Fruit fly (Drosophila melanogaster) whole organism, wandering third instar larva: ENCODE results near the gene CG42538.

Experiments used
- Abd-B ChIP-seq: fragments of >200 bp; optimal IDR thresholded peaks from 2 replicates; lab custom pipeline; 2017; ENCODE audit warnings: missing biosample characterization, missing genetic modification characterization
- CG32264 ChIP-seq: fragments of 200-800 bp; sonication (Bioruptor generic); optimal IDR thresholded peaks from 2 replicates; lab custom pipeline; 2016; ENCODE audit warnings: missing biosample characterization, missing genetic modification characterization
- CG9705 ChIP-seq: fragments of 200-800 bp; sonication (Bioruptor generic); optimal IDR thresholded peaks from 2 replicates; lab custom pipeline; 2018; ENCODE audit warnings: missing biosample characterization, mild to moderate bottlenecking, missing genetic modification characterization
- CrebA ChIP-seq: fragments of 200-800 bp; sonication (Bioruptor generic); optimal IDR thresholded peaks from 2 replicates; lab custom pipeline; 2016; ENCODE audit warnings: missing biosample characterization, mild to moderate bottlenecking, missing genetic modification characterization, borderline replicate concordance
- Dfd ChIP-seq: fragments of >200 bp; optimal IDR thresholded peaks from 2 replicates; lab custom pipeline; 2017; ENCODE audit warnings: missing biosample characterization, missing genetic modification characterization
- Dif ChIP-seq: fragments of 200-275, 200-300 bp; sonication (Bioruptor generic); optimal IDR thresholded peaks from 2 replicates; lab custom pipeline; 2018; ENCODE audit warnings: missing biosample characterization, missing genetic modification characterization; ENCODE audit not compliant: partially characterized antibody
- GATAd ChIP-seq: sonication (Bioruptor generic); optimal IDR thresholded peaks from 2 replicates; lab custom pipeline; 2016; ENCODE audit warnings: missing biosample characterization, missing genetic modification characterization
- HLH106 ChIP-seq: fragments of 200-800 bp; optimal IDR thresholded peaks from 3 replicates; lab custom pipeline; 2019; ENCODE audit warnings: missing biosample characterization, mild to moderate bottlenecking, missing genetic modification characterization, moderate library complexity
- Hnf4 ChIP-seq: fragments of 200-800 bp; sonication (Bioruptor generic); optimal IDR thresholded peaks from 2 replicates; lab custom pipeline; 2016; ENCODE audit warnings: missing biosample characterization, mild to moderate bottlenecking, missing genetic modification characterization
- Hr78 ChIP-seq: fragments of >200 bp; optimal IDR thresholded peaks from 2 replicates; lab custom pipeline; 2017; ENCODE audit warnings: missing biosample characterization, missing genetic modification characterization
- Hr83 ChIP-seq: fragments of 200-300 bp; sonication (Bioruptor generic); optimal IDR thresholded peaks from 2 replicates; lab custom pipeline; 2016; ENCODE audit warnings: missing biosample characterization, mild to moderate bottlenecking, missing genetic modification characterization, moderate library complexity; ENCODE audit not compliant: poor library complexity, severe bottlenecking
- Jra ChIP-seq: sonication (Bioruptor generic); optimal IDR thresholded peaks from 2 replicates; lab custom pipeline; 2016; ENCODE audit warnings: missing biosample characterization, missing genetic modification characterization
- Mio ChIP-seq: sonication (Bioruptor generic); optimal IDR thresholded peaks from 2 replicates; lab custom pipeline; 2016; ENCODE audit warnings: missing biosample characterization, missing genetic modification characterization
- Myc ChIP-seq: fragments of >200 bp; optimal IDR thresholded peaks from 2 replicates; lab custom pipeline; 2017
- N ChIP-seq: fragments of >200 bp; optimal IDR thresholded peaks from 2 replicates; lab custom pipeline; 2018; ENCODE audit warnings: missing biosample characterization, missing external identifiers, missing genetic modification characterization
- OdsH ChIP-seq: fragments of 200-800 bp; sonication (Bioruptor generic); optimal IDR thresholded peaks from 2 replicates; lab custom pipeline; 2016; ENCODE audit warnings: missing biosample characterization, mild to moderate bottlenecking, missing genetic modification characterization
- Rel ChIP-seq, 2 experiments: fragments of 200-800 bp; sonication (Bioruptor generic) in 1 of 2; optimal IDR thresholded peaks; 2 replicates in 1 of 2; 3 replicates in 1 of 2; lab custom pipeline; 2016 to 2019; ENCODE audit warnings: mild to moderate bottlenecking in 2 of 2, missing biosample characterization in 2 of 2, missing genetic modification characterization in 2 of 2, moderate library complexity in 1 of 2
- Sp1 ChIP-seq: fragments of 200-800 bp; sonication (Bioruptor generic); optimal IDR thresholded peaks from 3 replicates; lab custom pipeline; 2019; ENCODE audit warnings: missing biosample characterization, mild to moderate bottlenecking, missing genetic modification characterization, moderate library complexity
- Vsx2 ChIP-seq: fragments of 200-300, 225-300 bp; sonication (Bioruptor generic); optimal IDR thresholded peaks from 2 replicates; lab custom pipeline; 2018; ENCODE audit warnings: missing biosample characterization, missing genetic modification characterization; ENCODE audit not compliant: partially characterized antibody
- br ChIP-seq: fragments of 200-800 bp; sonication (Bioruptor generic); optimal IDR thresholded peaks from 2 replicates; lab custom pipeline; 2016; ENCODE audit warnings: missing biosample characterization, missing genetic modification characterization
- brk ChIP-seq: fragments of 200-800 bp; sonication (Bioruptor generic); optimal IDR thresholded peaks from 2 replicates; lab custom pipeline; 2016; ENCODE audit warnings: missing biosample characterization, mild to moderate bottlenecking, missing genetic modification characterization
- dl ChIP-seq, 2 experiments: fragments of 175-275, 200-275 bp in 1 of 2; fragments of 200-275 bp in 1 of 2; sonication (Bioruptor generic); optimal IDR thresholded peaks; lab custom pipeline; 2018; ENCODE audit warnings: mild to moderate bottlenecking in 2 of 2, missing biosample characterization in 2 of 2, missing genetic modification characterization in 2 of 2, moderate library complexity in 2 of 2; ENCODE audit not compliant: partially characterized antibody in 2 of 2, insufficient read depth in 1 of 2
- dmrt93B ChIP-seq: fragments of 200-800 bp; sonication (Bioruptor generic); optimal IDR thresholded peaks from 2 replicates; lab custom pipeline; 2018; ENCODE audit warnings: missing biosample characterization, mild to moderate bottlenecking, missing genetic modification characterization
- dsf ChIP-seq: sonication (Bioruptor generic); optimal IDR thresholded peaks from 2 replicates; lab custom pipeline; 2016; ENCODE audit warnings: missing biosample characterization, missing genetic modification characterization, borderline replicate concordance
- ey ChIP-seq: fragments of 200-800 bp; sonication (Bioruptor generic); optimal IDR thresholded peaks from 2 replicates; lab custom pipeline; 2016; ENCODE audit warnings: missing biosample characterization, missing genetic modification characterization
- foxo ChIP-seq, 2 experiments: fragments of 200-800 bp; sonication (Bioruptor generic); optimal IDR thresholded peaks; 2 replicates in 1 of 2; 3 replicates in 1 of 2; lab custom pipeline; 2016 to 2017; ENCODE audit warnings: missing biosample characterization in 2 of 2, missing genetic modification characterization in 2 of 2
- fru ChIP-seq: fragments of 200-800 bp; sonication (Bioruptor generic); optimal IDR thresholded peaks from 3 replicates; lab custom pipeline; 2016; ENCODE audit warnings: missing biosample characterization, mild to moderate bottlenecking, missing genetic modification characterization
- h ChIP-seq: fragments of 200-800 bp; sonication (Bioruptor generic); optimal IDR thresholded peaks from 3 replicates; lab custom pipeline; 2016; ENCODE audit warnings: missing biosample characterization, mild to moderate bottlenecking, missing genetic modification characterization
- jim ChIP-seq: fragments of 175-275, 200-325 bp; sonication (Bioruptor generic); optimal IDR thresholded peaks from 2 replicates; lab custom pipeline; 2016; ENCODE audit warnings: missing biosample characterization, mild to moderate bottlenecking, missing genetic modification characterization
- lola ChIP-seq: fragments of >200 bp; optimal IDR thresholded peaks from 2 replicates; lab custom pipeline; 2017; ENCODE audit warnings: missing biosample characterization, missing genetic modification characterization
- pan ChIP-seq: fragments of >200 bp; optimal IDR thresholded peaks from 2 replicates; lab custom pipeline; 2017
- psq ChIP-seq: fragments of 200-800 bp; sonication (Bioruptor generic); optimal IDR thresholded peaks from 3 replicates; lab custom pipeline; 2017; ENCODE audit warnings: missing biosample characterization, mild to moderate bottlenecking, missing genetic modification characterization, moderate library complexity
- rgr ChIP-seq: fragments of 200-800 bp; sonication (Bioruptor generic); optimal IDR thresholded peaks from 3 replicates; lab custom pipeline; 2016; ENCODE audit warnings: missing biosample characterization, mild to moderate bottlenecking, missing genetic modification characterization
- sage ChIP-seq: fragments of 200-800 bp; sonication (Bioruptor generic); optimal IDR thresholded peaks from 2 replicates; lab custom pipeline; 2016; ENCODE audit warnings: missing biosample characterization, mild to moderate bottlenecking, missing genetic modification characterization
- sv ChIP-seq: fragments of 200-800 bp; sonication (Bioruptor generic); optimal IDR thresholded peaks from 3 replicates; lab custom pipeline; 2016; ENCODE audit warnings: missing biosample characterization, missing genetic modification characterization
- tai ChIP-seq: sonication (Bioruptor generic); optimal IDR thresholded peaks from 2 replicates; lab custom pipeline; 2016; ENCODE audit warnings: missing biosample characterization, missing genetic modification characterization
- usp ChIP-seq: fragments of >200 bp; optimal IDR thresholded peaks from 2 replicates; lab custom pipeline; 2017; ENCODE audit warnings: missing biosample characterization, missing genetic modification characterization
- woc ChIP-seq: sonication (Bioruptor generic); optimal IDR thresholded peaks from 2 replicates; lab custom pipeline; 2016; ENCODE audit warnings: missing biosample characterization, mild to moderate bottlenecking, missing genetic modification characterization

CG42538 gene

dm6 chr3L:16028924-16029323, 5.4 kb upstream of the CG42538 start:
- TF ChIP-seq N (GFP tag; lab: Kevin White, UChicago), result no peak
- no peak for TF ChIP-seq ey (GFP tag; lab: Kevin White, UChicago)
- no peak for TF ChIP-seq Myc (lab: Kevin White, UChicago)
- TF ChIP-seq Mio (GFP tag; lab: Kevin White, UChicago), result no peak
- TF ChIP-seq GATAd (GFP tag; lab: Kevin White, UChicago), result no peak
- no peak for TF ChIP-seq CG32264 (GFP tag; lab: Kevin White, UChicago)
- TF ChIP-seq br, result no peak
- TF ChIP-seq dl (GFP tag; optimal IDR thresholded peaks at IDR 0.05; lab: Kevin White, UChicago; ENCODE audit: insufficient read depth in 1 of 2, partially characterized antibody in 2 of 2), result no peak

dm6 chr3L:16033090-16033828, 1.1 kb upstream of the CG42538 start, which contains the start of the genes CG42717 and CG42716:
TSS of gene CG42717 (minus strand) at chr3L:16033190.
TSS of gene CG42716 (plus strand) at chr3L:16033778.
- TF ChIP-seq h (GFP tag; lab: Kevin White, UChicago), result no peak
- no peak for TF ChIP-seq CrebA (GFP tag; lab: Kevin White, UChicago)
- TF ChIP-seq OdsH, result no peak

dm6 chr3L:16035185-16035584, 861 bp downstream of the CG42538 start, which contains the start of gene CG5895:
TSS of gene CG5895 (plus strand) at chr3L:16035485.
- TF ChIP-seq sage, result no peak
- no peak for TF ChIP-seq Dif (GFP tag; lab: Kevin White, UChicago)
- TF ChIP-seq Myc (lab: Kevin White, UChicago), result no peak

dm6 chr3L:16037048-16037477, 2.7 kb downstream of the CG42538 start:
- TF ChIP-seq HLH106 (peak; percentile 63), OdsH (peak; percentile 51), Hr78 (no peak), tai (peak; percentile 18), brk (GFP tag; lab: Kevin White, UChicago) (peak; percentile 66), Mio (GFP tag; lab: Kevin White, UChicago) (no peak), Dfd (GFP tag; lab: Kevin White, UChicago) (no peak), Sp1 (GFP tag; lab: Kevin White, UChicago) (peak; percentile 47), CrebA (GFP tag; lab: Kevin White, UChicago) (no peak), N (GFP tag; lab: Kevin White, UChicago) (no peak), Rel (GFP tag; optimal IDR thresholded peaks at IDR 0.05; lab: Kevin White, UChicago) (no peak), Rel (tag; optimal IDR thresholded peaks at IDR 0.05; lab: Kevin White, UChicago) (peak; percentile 22), CG32264 (GFP tag; lab: Kevin White, UChicago) (peak; percentile 31), sv (GFP tag; lab: Kevin White, UChicago) (peak; percentile 66), Dif (GFP tag; lab: Kevin White, UChicago) (no peak), foxo (GFP tag; optimal IDR thresholded peaks at IDR 0.05; lab: Kevin White, UChicago) (peak in 1 of 2 experiments; percentile 75), h (GFP tag; lab: Kevin White, UChicago) (peak; percentile 70), Hnf4 (peak; percentile 57), woc (GFP tag; lab: Kevin White, UChicago) (peak; percentile 39), br (peak; percentile 55), Hr83 (GFP tag; lab: Kevin White, UChicago) (peak; percentile 46), CG9705 (GFP tag; lab: Kevin White, UChicago) (peak; percentile 4), usp (GFP tag; lab: Kevin White, UChicago) (no peak), pan (lab: Kevin White, UChicago) (no peak), dsf (GFP tag; lab: Kevin White, UChicago) (no peak), sage (no peak), fru (GFP tag; lab: Kevin White, UChicago) (peak; percentile 73), jim (GFP tag; lab: Kevin White, UChicago) (no peak), Abd-B (GFP tag; lab: Kevin White, UChicago) (no peak), Myc (lab: Kevin White, UChicago) (no peak), lola (GFP tag; lab: Kevin White, UChicago) (no peak), Vsx2 (GFP tag; lab: Kevin White, UChicago) (no peak), ey (GFP tag; lab: Kevin White, UChicago) (peak; percentile 54), Jra (GFP tag; lab: Kevin White, UChicago) (peak; percentile 52), psq (GFP tag; lab: Kevin White, UChicago) (peak; percentile 21), dmrt93B (GFP tag; lab: Kevin White, UChicago) (peak; percentile 31), dl (GFP tag; optimal IDR thresholded peaks at IDR 0.05; lab: Kevin White, UChicago; ENCODE audit: insufficient read depth in 1 of 2, partially characterized antibody in 2 of 2) (no peak), GATAd (GFP tag; lab: Kevin White, UChicago) (no peak), rgr (GFP tag; lab: Kevin White, UChicago) (peak; percentile 76)
